Worm (Caenorhabditis elegans) whole organism, mixed stage, embryonic: ENCODE data around the gene cnnm-5.

Experiments used
- M03D4.4 ChIP-seq: sonication (generic microtip); optimal IDR thresholded peaks from 2 replicates; lab custom pipeline; 2017; ENCODE audit warnings: mild to moderate bottlenecking, missing genetic modification characterization, missing compliant biosample characterization
- bed-3 ChIP-seq: fragments of 200-800 bp; sonication (Bioruptor generic); optimal IDR thresholded peaks from 3 replicates; lab custom pipeline; 2018; ENCODE audit warnings: mild to moderate bottlenecking, missing genetic modification characterization, moderate library complexity, missing compliant biosample characterization
- blmp-1 ChIP-seq: fragments of 150-350 bp; optimal IDR thresholded peaks from 2 replicates; lab custom pipeline; 2014; ENCODE audit warnings: missing biosample characterization, missing genetic modification characterization
- ceh-39 ChIP-seq: fragments of 150-350 bp; optimal IDR thresholded peaks from 2 replicates; lab custom pipeline; 2014; ENCODE audit warnings: missing biosample characterization, missing genetic modification characterization
- ceh-43 ChIP-seq: fragments of 200-800 bp; sonication (Bioruptor generic); optimal IDR thresholded peaks from 2 replicates; lab custom pipeline; 2018; ENCODE audit warnings: mild to moderate bottlenecking, missing genetic modification characterization, moderate library complexity, missing compliant biosample characterization
- ceh-83 ChIP-seq: fragments of 200-800 bp; sonication (Bioruptor generic); optimal IDR thresholded peaks from 2 replicates; lab custom pipeline; 2018; ENCODE audit warnings: mild to moderate bottlenecking, missing genetic modification characterization, missing compliant biosample characterization
- ces-1 ChIP-seq: fragments of 150-350 bp; optimal IDR thresholded peaks from 2 replicates; lab custom pipeline; 2014; ENCODE audit warnings: missing biosample characterization, missing genetic modification reagents, missing genetic modification characterization
- cnd-1 ChIP-seq: fragments of 200-800 bp; sonication (Bioruptor generic); optimal IDR thresholded peaks from 2 replicates; lab custom pipeline; 2018; ENCODE audit warnings: mild to moderate bottlenecking, missing genetic modification characterization, missing compliant biosample characterization
- drap-1 ChIP-seq: fragments of 200-800 bp; sonication (Bioruptor generic); optimal IDR thresholded peaks from 3 replicates; lab custom pipeline; 2018; ENCODE audit warnings: mild to moderate bottlenecking, missing genetic modification characterization, missing compliant biosample characterization
- elt-1 ChIP-seq: sonication (generic microtip); optimal IDR thresholded peaks from 2 replicates; lab custom pipeline; 2017; ENCODE audit warnings: missing genetic modification characterization, mild to moderate bottlenecking, missing compliant biosample characterization, antibody characterized with exemption, moderate library complexity, borderline replicate concordance; ENCODE audit not compliant: insufficient read depth
- elt-3 ChIP-seq: fragments of 150-350 bp; optimal IDR thresholded peaks from 2 replicates; lab custom pipeline; 2014; ENCODE audit warnings: missing biosample characterization, missing genetic modification characterization
- flh-1 ChIP-seq: fragments of 200-800 bp; sonication (Bioruptor generic); optimal IDR thresholded peaks from 2 replicates; lab custom pipeline; 2018; ENCODE audit warnings: mild to moderate bottlenecking, missing genetic modification characterization, moderate library complexity, missing compliant biosample characterization
- ham-2 ChIP-seq: fragments of 200-800 bp; sonication (Bioruptor generic); optimal IDR thresholded peaks from 2 replicates; lab custom pipeline; 2018; ENCODE audit warnings: mild to moderate bottlenecking, missing genetic modification characterization, missing compliant biosample characterization
- hlh-1 ChIP-seq: fragments of 150-350 bp; optimal IDR thresholded peaks from 2 replicates; lab custom pipeline; 2014; ENCODE audit warnings: missing biosample characterization, missing genetic modification reagents, missing genetic modification characterization
- lin-13 ChIP-seq: fragments of 150-350 bp; optimal IDR thresholded peaks from 2 replicates; lab custom pipeline; 2014; ENCODE audit warnings: missing biosample characterization, missing genetic modification characterization
- lin-32 ChIP-seq: fragments of 200-800 bp; sonication (Bioruptor generic); optimal IDR thresholded peaks from 2 replicates; lab custom pipeline; 2018; ENCODE audit warnings: mild to moderate bottlenecking, missing genetic modification characterization, missing compliant biosample characterization
- lsy-2 ChIP-seq: fragments of 150-350 bp; optimal IDR thresholded peaks from 2 replicates; lab custom pipeline; 2014; ENCODE audit warnings: missing biosample characterization, missing genetic modification characterization
- mab-5 ChIP-seq: fragments of 150-350 bp; optimal IDR thresholded peaks from 2 replicates; lab custom pipeline; 2014; ENCODE audit warnings: missing biosample characterization, missing genetic modification characterization
- mep-1 ChIP-seq: fragments of 150-350 bp; optimal IDR thresholded peaks from 2 replicates; lab custom pipeline; 2017; ENCODE audit warnings: missing biosample characterization, missing genetic modification reagents, missing genetic modification characterization, inconsistent platforms
- mls-2 ChIP-seq: sonication (generic microtip); optimal IDR thresholded peaks from 2 replicates; lab custom pipeline; 2016; ENCODE audit warnings: mild to moderate bottlenecking, missing genetic modification characterization, moderate library complexity, missing compliant biosample characterization
- nhr-12 ChIP-seq: fragments of 150-350 bp; optimal IDR thresholded peaks from 2 replicates; lab custom pipeline; 2014; ENCODE audit warnings: missing biosample characterization, missing genetic modification characterization
- nhr-2 ChIP-seq: fragments of 150-350 bp; optimal IDR thresholded peaks from 2 replicates; lab custom pipeline; 2014; ENCODE audit warnings: missing biosample characterization, missing genetic modification characterization
- nhr-237 ChIP-seq: fragments of 150-350 bp; optimal IDR thresholded peaks from 2 replicates; lab custom pipeline; 2014; ENCODE audit warnings: missing biosample characterization, missing genetic modification characterization
- nhr-28 ChIP-seq: fragments of 150-350 bp; optimal IDR thresholded peaks from 2 replicates; lab custom pipeline; 2014; ENCODE audit warnings: missing biosample characterization, missing genetic modification characterization
- nhr-76 ChIP-seq: sonication (generic microtip); optimal IDR thresholded peaks from 2 replicates; lab custom pipeline; 2017; ENCODE audit warnings: missing biosample characterization, missing genetic modification characterization
- pha-4 ChIP-seq: fragments of 150-350 bp; optimal IDR thresholded peaks from 2 replicates; lab custom pipeline; 2018; ENCODE audit warnings: missing biosample characterization, missing genetic modification reagents, missing genetic modification characterization
- sem-2 ChIP-seq: fragments of 200-800 bp; sonication (Bioruptor generic); optimal IDR thresholded peaks from 2 replicates; lab custom pipeline; 2018; ENCODE audit warnings: mild to moderate bottlenecking, missing genetic modification characterization, missing compliant biosample characterization
- snpc-4 ChIP-seq: fragments of 150-350 bp; optimal IDR thresholded peaks from 2 replicates; lab custom pipeline; 2014; ENCODE audit warnings: missing biosample characterization, missing genetic modification characterization
- sptf-1 ChIP-seq: sonication (generic microtip); optimal IDR thresholded peaks from 2 replicates; lab custom pipeline; 2017; ENCODE audit warnings: mild to moderate bottlenecking, missing genetic modification characterization, moderate library complexity, missing compliant biosample characterization
- tbx-8 ChIP-seq: fragments of 200-800 bp; sonication (Bioruptor generic); optimal IDR thresholded peaks from 2 replicates; lab custom pipeline; 2018; ENCODE audit warnings: mild to moderate bottlenecking, missing genetic modification characterization, moderate library complexity, missing compliant biosample characterization
- unc-120 ChIP-seq: sonication (generic microtip); optimal IDR thresholded peaks from 2 replicates; lab custom pipeline; 2017; ENCODE audit warnings: missing genetic modification characterization, missing compliant biosample characterization; ENCODE audit not compliant: poor library complexity, severe bottlenecking
- unc-39 ChIP-seq: fragments of 150-350 bp; optimal IDR thresholded peaks from 2 replicates; lab custom pipeline; 2014; ENCODE audit warnings: missing biosample characterization, missing genetic modification characterization
- unc-62 ChIP-seq: fragments of 150-350 bp; optimal IDR thresholded peaks from 2 replicates; lab custom pipeline; 2014; ENCODE audit warnings: missing biosample characterization, missing genetic modification reagents, missing genetic modification characterization
- zip-8 ChIP-seq: fragments of 150-350 bp; optimal IDR thresholded peaks from 2 replicates; lab custom pipeline; 2014; ENCODE audit warnings: missing biosample characterization, missing genetic modification characterization
- ztf-11 ChIP-seq: fragments of 150-350 bp; optimal IDR thresholded peaks from 2 replicates; lab custom pipeline; 2014; ENCODE audit warnings: missing biosample characterization, missing genetic modification characterization

Gene cnnm-5

DNA sequence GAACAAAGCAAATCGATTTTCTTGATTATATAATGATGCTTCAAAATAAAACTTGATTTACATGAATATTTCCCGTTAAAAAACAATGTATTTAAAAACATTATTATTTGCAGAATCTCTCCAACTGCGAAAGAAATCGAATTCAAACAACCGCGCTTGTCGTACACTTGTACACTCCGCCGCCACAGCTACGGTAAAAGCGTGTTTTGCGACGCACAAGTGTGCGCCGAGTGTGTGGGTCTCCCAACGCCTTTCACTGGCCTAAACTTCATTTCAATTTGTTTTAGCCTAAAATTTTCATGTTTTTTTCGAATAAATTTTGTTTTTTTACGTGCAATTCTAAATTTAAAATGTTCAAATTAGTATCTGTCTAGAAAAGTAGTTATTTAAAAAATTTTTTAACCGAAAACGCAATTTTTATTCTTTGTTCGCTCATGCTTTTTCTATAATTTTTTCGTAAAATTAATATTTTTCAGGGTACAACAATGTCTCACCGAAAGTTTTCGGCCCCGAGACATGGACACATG lies 38.4 kb upstream of the cnnm-5 start, which contains the start of gene rpl-3 (continued):
- peak; percentile 100 for TF ChIP-seq mep-1 (tag; lab: Kevin White, UChicago)
- peak; percentile 99 for TF ChIP-seq drap-1 (GFP tag; lab: Kevin White, UChicago)
- peak; percentile 99 for TF ChIP-seq cnd-1
- TF ChIP-seq ceh-43 (GFP tag; lab: Kevin White, UChicago), result peak; percentile 96
- TF ChIP-seq, all 35 proteins: peak for 34

DNA sequence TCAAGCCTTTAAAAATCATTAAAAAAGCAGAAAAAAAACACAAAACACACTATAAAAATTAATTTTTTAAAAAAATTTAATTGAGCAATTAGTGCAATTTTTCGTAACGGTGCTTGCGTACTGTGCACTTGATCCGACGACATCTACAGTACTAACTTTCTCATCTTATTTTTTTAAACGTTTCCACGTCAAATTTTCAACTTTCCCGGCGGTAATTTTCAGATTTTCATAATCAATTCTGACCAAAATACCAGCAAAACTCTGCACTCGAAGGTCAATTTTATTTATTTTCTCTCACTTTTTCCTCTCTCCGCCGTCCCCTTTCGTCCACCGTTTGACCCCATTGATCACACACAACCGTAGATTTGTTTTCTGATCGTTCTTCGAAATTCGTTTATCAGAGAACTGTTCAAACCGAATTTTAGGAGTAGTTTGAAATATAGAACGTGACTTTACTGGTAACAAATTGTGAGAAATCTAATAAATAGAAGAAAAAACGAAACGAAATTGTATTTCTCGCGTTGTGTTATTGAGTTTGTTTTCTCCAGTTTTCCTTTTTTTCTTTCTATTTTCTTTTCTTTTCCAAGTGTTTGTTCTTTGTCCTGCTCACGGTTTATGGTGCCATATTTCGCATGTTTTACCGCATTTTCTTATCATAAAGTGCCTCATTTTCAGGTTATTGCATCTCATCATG lies 35.0 kb upstream of the cnnm-5 start, which contains the start of gene acs-19:
Gene acs-19, plus strand, starts transcription at position 676 of the 694 bp plus-strand sequence.
- peak; percentile 35 for TF ChIP-seq ceh-43 (GFP tag; lab: Kevin White, UChicago)
- peak; percentile 73 for TF ChIP-seq ces-1 (GFP tag; lab: Kevin White, UChicago)
- TF ChIP-seq nhr-76, result no peak
- TF ChIP-seq, all 35 proteins: peak for 2

DNA sequence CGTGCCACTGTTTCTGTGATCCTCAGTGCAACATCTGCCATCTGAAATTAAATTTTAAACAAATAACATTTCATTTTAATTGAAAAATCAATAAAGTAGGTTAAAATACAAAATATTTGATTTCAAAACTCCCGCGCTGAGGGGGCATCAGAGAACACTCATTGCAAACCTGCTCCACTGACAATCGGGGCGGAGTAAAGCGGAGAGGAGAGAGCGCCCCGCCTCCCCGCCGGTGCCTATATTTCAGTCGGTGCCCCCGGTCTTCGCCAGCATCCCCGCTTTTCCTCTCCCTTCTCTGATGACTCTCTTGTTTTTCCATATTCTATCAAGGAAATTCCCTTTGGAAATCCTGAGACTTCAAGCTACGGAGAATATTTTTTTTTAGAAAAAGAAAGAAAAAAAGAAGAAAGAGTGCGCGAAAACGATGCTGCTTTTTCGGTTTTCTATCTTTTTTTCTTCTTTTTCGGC lies 33.9 kb upstream of the cnnm-5 start, which contains the start of gene brc-1:
Gene brc-1, minus strand, starts transcription at position 51 of the 468 bp plus-strand sequence.
- TF ChIP-seq lsy-2 (peak; percentile 90), ces-1 (GFP tag; lab: Kevin White, UChicago) (peak; percentile 65), snpc-4 (no peak), unc-62 (GFP tag; lab: Kevin White, UChicago) (peak; percentile 6), nhr-2 (tag; lab: Kevin White, UChicago) (no peak), elt-3 (no peak), mab-5 (tag; lab: Kevin White, UChicago) (no peak), flh-1 (GFP tag; lab: Kevin White, UChicago) (no peak), M03D4.4 (peak; percentile 12), zip-8 (tag; lab: Kevin White, UChicago) (no peak), ceh-83 (GFP tag; lab: Kevin White, UChicago) (peak; percentile 12), pha-4 (peak; percentile 67), hlh-1 (tag; lab: Kevin White, UChicago) (no peak), unc-120 (tag; lab: Kevin White, UChicago) (peak; percentile 17), sem-2 (GFP tag; lab: Kevin White, UChicago) (no peak), nhr-12 (tag; lab: Kevin White, UChicago) (no peak), elt-1 (no peak), bed-3 (GFP tag; lab: Kevin White, UChicago) (no peak), unc-39 (no peak), sptf-1 (tag; lab: Kevin White, UChicago) (peak; percentile 71), ztf-11 (tag; lab: Kevin White, UChicago) (no peak), nhr-28 (tag; lab: Kevin White, UChicago) (no peak), blmp-1 (no peak), nhr-76 (no peak), mep-1 (tag; lab: Kevin White, UChicago) (peak; percentile 83), ham-2 (peak; percentile 59), tbx-8 (GFP tag; lab: Kevin White, UChicago) (no peak), ceh-39 (tag; lab: Kevin White, UChicago) (no peak), ceh-43 (GFP tag; lab: Kevin White, UChicago) (no peak), lin-13 (peak; percentile 50), drap-1 (GFP tag; lab: Kevin White, UChicago) (peak; percentile 68), nhr-237 (tag; lab: Kevin White, UChicago) (peak; percentile 92), lin-32 (peak; percentile 15), mls-2 (tag; lab: Kevin White, UChicago) (peak; percentile 48), cnd-1 (peak; percentile 31)

DNA sequence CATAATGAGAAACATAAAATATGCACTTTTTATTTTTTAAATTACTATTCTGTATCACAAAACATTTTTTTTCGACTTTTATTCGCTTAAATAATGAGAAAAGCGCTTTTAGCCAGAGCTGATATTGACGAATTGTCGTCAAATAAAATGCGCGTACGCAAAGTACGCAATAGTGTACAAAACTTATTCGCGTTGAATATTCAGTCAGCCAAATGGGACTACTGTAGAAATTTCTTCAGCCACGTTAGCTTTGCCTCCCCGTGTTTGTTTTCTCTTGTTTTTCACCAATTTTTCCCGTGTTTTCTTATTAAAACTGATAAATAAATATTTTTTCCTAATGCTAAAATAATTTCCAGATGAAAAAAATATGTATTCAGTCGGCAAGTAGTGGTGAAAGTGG lies 28.0 kb upstream of the cnnm-5 start:
- peak; percentile 88 for TF ChIP-seq lsy-2
- TF ChIP-seq, all 35 proteins: peak for 1; not testable (repeated sequence) for 34
